Worm (Caenorhabditis elegans) whole organism, L4 larva: ENCODE results near the gene odr-2.
A peak's percentile ranks its signal among the peaks of the same experiment; 100 is the strongest.

Experiments used
- D1046.2 ChIP-seq: fragments of 200-800 bp; sonication (Bioruptor generic); IDR thresholded peaks from 2 replicates; pipeline ENCODE4 v1.3.6; 2022; ENCODE audit warnings: missing genetic modification characterization, missing compliant biosample characterization
- F26F4.8 ChIP-seq: fragments of 200-800 bp; sonication (Bioruptor generic); conservative IDR thresholded peaks from 2 replicates; pipeline ENCODE4 v1.3.6; 2022; ENCODE audit warnings: missing genetic modification characterization, missing compliant biosample characterization
- F49E8.2 ChIP-seq: sonication (generic microtip); optimal IDR thresholded peaks from 2 replicates; lab custom pipeline; 2016; ENCODE audit warnings: missing compliant biosample characterization, mild to moderate bottlenecking, missing genetic modification characterization, borderline replicate concordance
- Y48G9A.11 ChIP-seq: fragments of 200-800 bp; sonication (Bioruptor generic); IDR thresholded peaks from 2 replicates; pipeline ENCODE4 v1.3.6; 2022; ENCODE audit warnings: missing genetic modification reagents, missing genetic modification characterization, missing compliant biosample characterization
- ama-1 ChIP-seq: fragments of 150-350 bp; optimal IDR thresholded peaks from 2 replicates; lab custom pipeline; 2014; ENCODE audit warnings: inconsistent platforms, mixed read lengths
- ceh-62 ChIP-seq: sonication (generic microtip); optimal IDR thresholded peaks from 2 replicates; lab custom pipeline; 2017; ENCODE audit warnings: missing biosample characterization, missing genetic modification characterization
- daf-12 ChIP-seq: fragments of 150-350 bp; optimal IDR thresholded peaks from 2 replicates; lab custom pipeline; 2014; ENCODE audit warnings: missing biosample characterization, missing genetic modification reagents, missing genetic modification characterization
- daf-16 ChIP-seq, 3 experiments: sonication (generic microtip); optimal IDR thresholded peaks; 2 replicates each; lab custom pipeline; 2016 to 2017; ENCODE audit warnings: missing genetic modification characterization in 3 of 3, missing genetic modification reagents in 3 of 3, mild to moderate bottlenecking in 2 of 3, missing compliant biosample characterization in 2 of 3, missing biosample characterization in 1 of 3, moderate library complexity in 1 of 3
- dmd-6 ChIP-seq: fragments of 200-800 bp; sonication (Bioruptor generic); IDR thresholded peaks from 2 replicates; pipeline ENCODE4 v1.3.6; 2022; ENCODE audit warnings: missing genetic modification reagents, missing genetic modification characterization, missing compliant biosample characterization
- duxl-1 ChIP-seq: sonication (generic microtip); optimal IDR thresholded peaks from 2 replicates; lab custom pipeline; 2016; ENCODE audit warnings: mild to moderate bottlenecking, missing genetic modification characterization, moderate library complexity, missing compliant biosample characterization; ENCODE audit not compliant: poor library complexity
- dve-1 ChIP-seq: sonication (generic microtip); optimal IDR thresholded peaks from 2 replicates; lab custom pipeline; 2017; ENCODE audit warnings: antibody characterized with exemption, mild to moderate bottlenecking, missing genetic modification characterization, missing compliant biosample characterization; ENCODE audit not compliant: insufficient read depth
- egl-27 ChIP-seq: sonication (generic microtip); optimal IDR thresholded peaks from 3 replicates; lab custom pipeline; 2017; ENCODE audit warnings: missing biosample characterization, missing genetic modification reagents, missing genetic modification characterization
- egl-43 ChIP-seq: fragments of 200-800 bp; sonication (Bioruptor generic); IDR thresholded peaks from 2 replicates; pipeline ENCODE4 v1.3.6; 2022; ENCODE audit warnings: missing genetic modification reagents, missing genetic modification characterization, missing compliant biosample characterization
- hlh-30 ChIP-seq: sonication (generic microtip); optimal IDR thresholded peaks from 2 replicates; lab custom pipeline; 2017; ENCODE audit warnings: antibody characterized with exemption, mild to moderate bottlenecking, missing genetic modification characterization, missing compliant biosample characterization; ENCODE audit not compliant: insufficient read depth
- jun-1 ChIP-seq: fragments of 150-350 bp; optimal IDR thresholded peaks from 2 replicates; lab custom pipeline; 2014; ENCODE audit warnings: missing biosample characterization, missing genetic modification reagents, missing genetic modification characterization
- lin-29 ChIP-seq: fragments of 200-800 bp; sonication (Bioruptor generic); IDR thresholded peaks from 2 replicates; pipeline ENCODE4 v1.3.6; 2022; ENCODE audit warnings: missing genetic modification reagents, missing genetic modification characterization, missing compliant biosample characterization
- lin-39 ChIP-seq: fragments of 150-350 bp; optimal IDR thresholded peaks from 2 replicates; lab custom pipeline; 2014; ENCODE audit warnings: missing biosample characterization, missing genetic modification reagents, missing genetic modification characterization
- lsy-2 ChIP-seq, 2 experiments: fragments of 150-350 bp in 1 of 2; sonication (generic microtip) in 1 of 2; optimal IDR thresholded peaks; 2 replicates each; lab custom pipeline; 2014 to 2017; ENCODE audit warnings: missing biosample characterization in 2 of 2, missing genetic modification characterization in 2 of 2
- madf-5 ChIP-seq, 2 experiments: fragments of 200-800 bp; sonication (Bioruptor generic); IDR thresholded peaks; 2 replicates each; pipeline ENCODE4 v1.3.6; 2022; ENCODE audit warnings: missing compliant biosample characterization in 2 of 2, missing genetic modification characterization in 2 of 2
- madf-9 ChIP-seq: fragments of 200-800 bp; sonication (Bioruptor generic); conservative IDR thresholded peaks from 2 replicates; pipeline ENCODE4 v1.3.6; 2022; ENCODE audit warnings: missing genetic modification reagents, missing genetic modification characterization, missing compliant biosample characterization
- mep-1 ChIP-seq: fragments of 150-350 bp; sonication (generic microtip); optimal IDR thresholded peaks from 3 replicates; lab custom pipeline; 2014; ENCODE audit warnings: missing biosample characterization, missing genetic modification characterization
- mes-2 ChIP-seq: sonication (generic microtip); optimal IDR thresholded peaks from 2 replicates; lab custom pipeline; 2016; ENCODE audit warnings: missing genotype, mild to moderate bottlenecking, missing genetic modification characterization, missing compliant biosample characterization; ENCODE audit not compliant: poor library complexity, severe bottlenecking
- mxl-3 ChIP-seq: fragments of 200-800 bp; sonication (Bioruptor generic); optimal IDR thresholded peaks from 2 replicates; lab custom pipeline; 2018; ENCODE audit warnings: mild to moderate bottlenecking, missing genetic modification characterization, missing compliant biosample characterization
- nhr-11 ChIP-seq: fragments of 150-350 bp; optimal IDR thresholded peaks from 2 replicates; lab custom pipeline; 2014; ENCODE audit warnings: missing biosample characterization, missing genetic modification characterization
- nhr-237 ChIP-seq: sonication (generic microtip); optimal IDR thresholded peaks from 2 replicates; lab custom pipeline; 2017; ENCODE audit warnings: missing biosample characterization, missing genetic modification characterization
- nhr-28 ChIP-seq: fragments of 150-350 bp; optimal IDR thresholded peaks from 2 replicates; lab custom pipeline; 2014; ENCODE audit warnings: missing biosample characterization, missing genetic modification characterization
- nhr-41 ChIP-seq: fragments of 200-800 bp; sonication (Bioruptor generic); IDR thresholded peaks from 2 replicates; pipeline ENCODE4 v1.3.6; 2022; ENCODE audit warnings: missing genetic modification reagents, missing genetic modification characterization, missing compliant biosample characterization
- nhr-42 ChIP-seq: fragments of 200-800 bp; sonication (Bioruptor generic); IDR thresholded peaks from 2 replicates; pipeline ENCODE4 v1.3.6; 2022; ENCODE audit warnings: missing genetic modification characterization, missing compliant biosample characterization
- nhr-76 ChIP-seq: fragments of 150-350 bp; optimal IDR thresholded peaks from 2 replicates; lab custom pipeline; 2014; ENCODE audit warnings: missing biosample characterization, missing genetic modification characterization
- nhr-77 ChIP-seq: fragments of 150-350 bp; optimal IDR thresholded peaks from 2 replicates; lab custom pipeline; 2014; ENCODE audit warnings: missing biosample characterization, missing genetic modification characterization
- pha-4 ChIP-seq, 2 experiments: fragments of 150-350 bp in 1 of 2; fragments of 200-800 bp in 1 of 2; sonication (Bioruptor generic) in 1 of 2; IDR thresholded peaks in 1 of 2; optimal IDR thresholded peaks in 1 of 2; 2 replicates each; pipeline versions ENCODE4 v1.3.6 to Lab custom; 2014 to 2022; ENCODE audit warnings: missing genetic modification characterization in 2 of 2, missing genetic modification reagents in 2 of 2, missing biosample characterization in 1 of 2, missing compliant biosample characterization in 1 of 2
- php-3 ChIP-seq: fragments of 200-800 bp; sonication (Bioruptor generic); IDR thresholded peaks from 2 replicates; pipeline ENCODE4 v1.3.6; 2022; ENCODE audit warnings: missing genetic modification reagents, missing genetic modification characterization, missing compliant biosample characterization
- pqm-1 ChIP-seq: sonication (generic microtip); optimal IDR thresholded peaks from 2 replicates; lab custom pipeline; 2017; ENCODE audit warnings: missing biosample characterization, missing genetic modification characterization
- saeg-2 ChIP-seq: fragments of 200-800 bp; sonication (Bioruptor generic); IDR thresholded peaks from 2 replicates; pipeline ENCODE4 v1.3.6; 2022; ENCODE audit warnings: missing genetic modification reagents, missing genetic modification characterization, missing compliant biosample characterization
- tag-97 ChIP-seq: fragments of 200-800 bp; sonication (Bioruptor generic); IDR thresholded peaks from 2 replicates; pipeline ENCODE4 v1.3.6; 2022; ENCODE audit warnings: missing genetic modification characterization, missing compliant biosample characterization
- unc-62 ChIP-seq, 3 experiments: fragments of 150-350 bp in 1 of 3; sonication (generic microtip); optimal IDR thresholded peaks in 2 of 3; peaks in 1 of 3; 1 replicate in 1 of 3; 2 replicates in 2 of 3; lab custom pipeline; 2014 to 2017; ENCODE audit warnings: missing biosample characterization in 3 of 3, missing genetic modification characterization in 3 of 3, missing genetic modification reagents in 3 of 3, missing genotype in 1 of 3
- zfp-3 ChIP-seq: fragments of 200-800 bp; sonication (Bioruptor generic); conservative IDR thresholded peaks from 2 replicates; pipeline ENCODE4 v1.3.6; 2022; ENCODE audit warnings: missing genetic modification reagents, missing genetic modification characterization, missing compliant biosample characterization
- zip-11 ChIP-seq: fragments of 200-800 bp; sonication (Bioruptor generic); IDR thresholded peaks from 2 replicates; pipeline ENCODE4 v1.3.6; 2022; ENCODE audit warnings: missing genetic modification characterization, missing compliant biosample characterization
- zip-2 ChIP-seq: fragments of 150-350 bp; optimal IDR thresholded peaks from 2 replicates; lab custom pipeline; 2014; ENCODE audit warnings: missing biosample characterization, missing genetic modification characterization
- ztf-11 ChIP-seq: fragments of 150-350 bp; optimal IDR thresholded peaks from 2 replicates; lab custom pipeline; 2014; ENCODE audit warnings: missing biosample characterization, missing genetic modification characterization

The odr-2 gene

DNA sequence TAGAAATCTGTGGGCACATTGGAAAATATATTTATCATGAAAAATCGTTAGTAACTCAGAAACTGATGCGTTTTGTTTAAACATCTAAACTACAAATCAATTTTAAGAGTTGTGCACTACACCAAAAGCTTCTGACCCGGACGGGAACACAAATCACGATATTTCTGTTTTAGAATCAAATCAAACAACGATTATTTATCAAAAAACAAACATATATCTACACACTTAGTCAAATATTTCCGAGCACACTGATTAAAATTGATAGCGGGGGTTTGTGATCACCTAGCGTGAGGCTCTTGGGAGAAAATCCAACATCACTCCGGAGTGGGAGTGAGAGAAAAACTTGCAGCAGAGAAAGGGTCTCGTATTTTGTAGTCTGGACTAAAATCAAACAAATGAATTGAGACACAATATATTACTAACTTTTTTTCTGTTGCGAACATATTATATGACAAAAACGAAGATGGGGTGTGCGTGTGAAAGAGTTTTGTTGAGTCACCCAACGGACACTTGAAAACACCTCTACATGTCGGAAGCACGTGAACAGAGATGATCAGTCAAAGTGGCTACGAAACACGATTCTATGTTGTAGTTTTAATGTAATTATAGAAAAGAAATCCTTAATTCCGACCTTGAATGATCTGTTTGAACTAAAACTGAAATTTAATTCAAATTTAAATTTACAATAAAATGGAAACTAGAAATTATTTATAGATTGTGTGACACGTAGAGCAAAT, 7.9 kb upstream of the odr-2 start (continued):
- TF ChIP-seq mep-1 (peak; percentile 25), ama-1 (lab: Kevin White, UChicago) (no peak), unc-62 (GFP tag; optimal IDR thresholded peaks at IDR 0.05 in 1 of 2; lab: Kevin White, UChicago) (peak in 1 of 2 experiments; percentile 48), unc-62 (tag; optimal IDR thresholded peaks at IDR 0.05; lab: Kevin White, UChicago) (no peak), F26F4.8 (GFP tag; lab: Robert Waterston, UW) (no peak), pqm-1 (peak; percentile 84), hlh-30 (tag; lab: Kevin White, UChicago) (peak; percentile 2), nhr-237 (no peak), dmd-6 (0 out of 2 replicates have a peak, but pooled peaks have one; percentile 30), lin-39 (tag; lab: Kevin White, UChicago) (no peak), mxl-3 (no peak), lin-29 (GFP tag; lab: Robert Waterston, UW) (no peak), ztf-11 (tag; lab: Kevin White, UChicago) (no peak), zip-2 (tag; lab: Kevin White, UChicago) (no peak), egl-27 (tag; lab: Kevin White, UChicago) (no peak), nhr-41 (no peak), Y48G9A.11 (GFP tag; lab: Robert Waterston, UW) (no peak), pha-4 (GFP tag; IDR thresholded peaks at IDR 0.05; lab: Robert Waterston, UW) (no peak), pha-4 (tag; optimal IDR thresholded peaks at IDR 0.05; lab: Kevin White, UChicago) (no peak), jun-1 (no peak), saeg-2 (GFP tag; lab: Robert Waterston, UW) (no peak), zfp-3 (GFP tag; lab: Robert Waterston, UW) (no peak)
- TF ChIP-seq, all 104 proteins: peak for 12

DNA sequence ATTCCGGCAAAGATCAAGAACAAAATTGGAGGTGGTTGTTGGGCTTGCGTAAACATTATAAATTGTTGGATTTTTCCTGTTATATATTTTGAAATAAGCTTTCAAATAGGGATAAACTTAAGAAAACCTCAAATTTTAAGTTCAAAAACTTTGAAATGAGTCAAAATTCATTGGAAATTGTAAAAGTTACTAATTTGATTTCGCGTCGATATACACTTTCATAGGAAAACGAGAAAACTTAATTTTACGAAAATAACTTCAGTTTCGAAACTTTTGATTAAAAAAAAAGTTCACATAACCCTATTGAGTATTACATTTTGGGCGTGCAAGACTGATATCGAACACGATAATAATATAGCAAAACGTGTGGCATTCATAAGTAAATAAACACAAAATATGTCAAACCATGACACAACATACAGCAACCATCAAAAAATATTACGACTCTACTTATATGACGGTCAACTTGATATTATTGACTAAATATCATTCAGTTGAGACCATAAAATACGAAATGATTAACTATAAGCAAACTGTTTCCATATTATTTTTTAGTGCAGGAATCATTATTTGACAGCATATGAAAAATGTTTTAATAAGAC, 7.1 kb upstream of the odr-2 start:
- TF ChIP-seq pqm-1 (no peak), egl-43 (GFP tag; lab: Robert Waterston, UW) (no peak), nhr-42 (GFP tag; lab: Robert Waterston, UW) (no peak), zip-11 (GFP tag; lab: Robert Waterston, UW) (no peak), tag-97 (GFP tag; lab: Robert Waterston, UW) (no peak), F49E8.2 (no peak), nhr-11 (tag; lab: Kevin White, UChicago) (no peak), pha-4 (GFP tag; IDR thresholded peaks at IDR 0.05; lab: Robert Waterston, UW) (no peak), pha-4 (tag; optimal IDR thresholded peaks at IDR 0.05; lab: Kevin White, UChicago) (peak; percentile 3), madf-9 (GFP tag; lab: Robert Waterston, UW) (no peak), nhr-28 (tag; lab: Kevin White, UChicago) (peak; percentile 64), daf-12 (tag; lab: Kevin White, UChicago) (no peak), lsy-2 (tag; optimal IDR thresholded peaks at IDR 0.05; lab: Kevin White, UChicago) (no peak), php-3 (GFP tag; lab: Robert Waterston, UW) (0 out of 2 replicates have a peak, but pooled peaks have one; percentile 21), ceh-62 (no peak), nhr-76 (tag; lab: Kevin White, UChicago) (no peak), D1046.2 (GFP tag; lab: Robert Waterston, UW) (no peak), duxl-1 (no peak), mes-2 (tag; lab: Kevin White, UChicago) (no peak), dve-1 (tag; lab: Kevin White, UChicago) (peak; percentile 24), nhr-77 (tag; lab: Kevin White, UChicago) (no peak), daf-16 (GFP tag; optimal IDR thresholded peaks at IDR 0.05; lab: Kevin White, UChicago) (no peak), daf-16 (tag; optimal IDR thresholded peaks at IDR 0.05; lab: Kevin White, UChicago) (peak; percentile 88), madf-5 (GFP tag; IDR thresholded peaks at IDR 0.05; lab: Robert Waterston, UW) (no peak)
